Fruit fly (Drosophila melanogaster): ENCODE measurements around the gene Ten-m.

dm6 chr3L:22392990-22393389, 14.7 kb downstream of the Ten-m start:
- TF ChIP-seq Sin3A (optimal IDR thresholded peaks at IDR 0.05) (no peak), psq (optimal IDR thresholded peaks at IDR 0.05) (no peak), ttk (optimal IDR thresholded peaks at IDR 0.05) (no peak), h (optimal IDR thresholded peaks at IDR 0.05) (no peak), Myc (optimal IDR thresholded peaks at IDR 0.05) (no peak), insv (optimal IDR thresholded peaks at IDR 0.05) (no peak)

Measured in Kc167 (cell line).